Worm (Caenorhabditis elegans) whole organism, L1 larva: ENCODE data around the gene vdac-1.

ENCODE experiments used
- F16B12.6 ChIP-seq: fragments of 150-350 bp; optimal IDR thresholded peaks from 2 replicates; lab custom pipeline; 2014; ENCODE audit warnings: missing biosample characterization, missing genetic modification characterization
- aly-2 ChIP-seq: fragments of 150-350 bp; optimal IDR thresholded peaks from 2 replicates; lab custom pipeline; 2014; ENCODE audit warnings: missing biosample characterization, missing genetic modification characterization
- blmp-1 ChIP-seq: fragments of 150-350 bp; optimal IDR thresholded peaks from 2 replicates; lab custom pipeline; 2014; ENCODE audit warnings: missing biosample characterization, missing genetic modification characterization
- ceh-63 ChIP-seq: fragments of 200-800 bp; sonication (Bioruptor generic); optimal IDR thresholded peaks from 2 replicates; lab custom pipeline; 2018; ENCODE audit warnings: mild to moderate bottlenecking, missing genetic modification characterization, missing compliant biosample characterization
- ceh-82 ChIP-seq, 3 experiments: fragments of 150-350 bp in 1 of 3; sonication (generic microtip) in 2 of 3; optimal IDR thresholded peaks; 2 replicates each; lab custom pipeline; 2014 to 2017; ENCODE audit warnings: missing biosample characterization in 3 of 3, missing genetic modification characterization in 3 of 3
- ceh-90 ChIP-seq: sonication (generic microtip); optimal IDR thresholded peaks from 2 replicates; lab custom pipeline; 2016; ENCODE audit warnings: missing genetic modification characterization, missing compliant biosample characterization
- ces-1 ChIP-seq: fragments of 150-350 bp; optimal IDR thresholded peaks from 2 replicates; lab custom pipeline; 2014; ENCODE audit warnings: missing biosample characterization, missing genetic modification reagents, missing genetic modification characterization
- dpl-1 ChIP-seq, 3 experiments: fragments of 150-350 bp in 2 of 3; sonication (generic microtip) in 1 of 3; optimal IDR thresholded peaks; 2 replicates each; lab custom pipeline; 2014 to 2017; ENCODE audit warnings: missing biosample characterization in 3 of 3, missing genetic modification characterization in 3 of 3, missing genetic modification reagents in 3 of 3
- efl-1 ChIP-seq, 4 experiments: fragments of 150-350 bp; optimal IDR thresholded peaks in 3 of 4; peaks in 1 of 4; 1 replicate in 1 of 4; 2 replicates in 3 of 4; lab custom pipeline; 2014; ENCODE audit warnings: missing biosample characterization in 2 of 4, missing genetic modification characterization in 2 of 4, missing genetic modification reagents in 2 of 4
- elt-2 ChIP-seq: sonication (generic microtip); optimal IDR thresholded peaks from 2 replicates; lab custom pipeline; 2016; ENCODE audit warnings: missing genetic modification characterization, mild to moderate bottlenecking, inconsistent platforms, missing compliant biosample characterization, missing genetic modification reagents
- elt-3 ChIP-seq, 6 experiments: fragments of 150-350 bp in 1 of 6; sonication (generic microtip); optimal IDR thresholded peaks; 2 replicates each; lab custom pipeline; 2017 to 2018; ENCODE audit warnings: missing biosample characterization in 6 of 6, missing genetic modification characterization in 6 of 6, inconsistent platforms in 1 of 6
- fkh-10 ChIP-seq: sonication (generic microtip); optimal IDR thresholded peaks from 2 replicates; lab custom pipeline; 2017; ENCODE audit warnings: missing biosample characterization, missing genetic modification reagents, missing genetic modification characterization
- fos-1 ChIP-seq: fragments of 150-350 bp; optimal IDR thresholded peaks from 2 replicates; lab custom pipeline; 2014; ENCODE audit warnings: missing biosample characterization, missing genetic modification characterization
- hlh-4 ChIP-seq: sonication (generic microtip); optimal IDR thresholded peaks from 2 replicates; lab custom pipeline; 2016; ENCODE audit warnings: mild to moderate bottlenecking, missing genetic modification characterization, missing compliant biosample characterization
- irx-1 ChIP-seq: sonication (generic microtip); optimal IDR thresholded peaks from 2 replicates; lab custom pipeline; 2016; ENCODE audit warnings: missing genetic modification characterization, missing compliant biosample characterization
- lin-13 ChIP-seq: fragments of 150-350 bp; optimal IDR thresholded peaks from 2 replicates; lab custom pipeline; 2014; ENCODE audit warnings: missing biosample characterization, missing genetic modification reagents, missing genetic modification characterization
- lin-14 ChIP-seq: fragments of 200-800 bp; sonication (Bioruptor generic); optimal IDR thresholded peaks from 2 replicates; lab custom pipeline; 2018; ENCODE audit warnings: mild to moderate bottlenecking, missing genetic modification characterization, moderate library complexity, missing compliant biosample characterization
- lin-35 ChIP-seq, 2 experiments: fragments of 150-350 bp; optimal IDR thresholded peaks; 2 replicates each; lab custom pipeline; 2014; ENCODE audit warnings: missing biosample characterization in 2 of 2, missing genetic modification characterization in 2 of 2, missing genetic modification reagents in 2 of 2
- lin-39 ChIP-seq: fragments of 150-350 bp; optimal IDR thresholded peaks from 2 replicates; lab custom pipeline; 2014; ENCODE audit warnings: missing biosample characterization, missing genetic modification reagents, missing genetic modification characterization
- lsy-2 ChIP-seq, 2 experiments: fragments of 150-350 bp; optimal IDR thresholded peaks; 2 replicates each; lab custom pipeline; 2014; ENCODE audit warnings: missing biosample characterization in 2 of 2, missing genetic modification characterization in 2 of 2
- mep-1 ChIP-seq: fragments of 150-350 bp; optimal IDR thresholded peaks from 2 replicates; lab custom pipeline; 2014; ENCODE audit warnings: missing biosample characterization, missing genetic modification characterization
- nhr-12 ChIP-seq: sonication (generic microtip); optimal IDR thresholded peaks from 2 replicates; lab custom pipeline; 2017; ENCODE audit warnings: missing biosample characterization, missing genetic modification characterization
- nhr-19 ChIP-seq: fragments of 200-800 bp; sonication (Bioruptor generic); conservative IDR thresholded peaks from 2 replicates; pipeline ENCODE4 v1.3.6; 2022; ENCODE audit warnings: missing genetic modification characterization, missing compliant biosample characterization
- nhr-20 ChIP-seq: sonication (generic microtip); optimal IDR thresholded peaks from 2 replicates; lab custom pipeline; 2016; ENCODE audit warnings: mild to moderate bottlenecking, missing genetic modification characterization, missing compliant biosample characterization
- nhr-47 ChIP-seq: sonication (generic microtip); optimal IDR thresholded peaks from 2 replicates; lab custom pipeline; 2016; ENCODE audit warnings: mild to moderate bottlenecking, missing genetic modification characterization, moderate library complexity, missing compliant biosample characterization
- nhr-71 ChIP-seq: sonication (generic microtip); optimal IDR thresholded peaks from 2 replicates; lab custom pipeline; 2016; ENCODE audit warnings: mild to moderate bottlenecking, missing genetic modification characterization, moderate library complexity, missing compliant biosample characterization
- nhr-76 ChIP-seq: sonication (generic microtip); optimal IDR thresholded peaks from 2 replicates; lab custom pipeline; 2017; ENCODE audit warnings: missing biosample characterization, missing genetic modification characterization
- nhr-84 ChIP-seq: sonication (generic microtip); optimal IDR thresholded peaks from 2 replicates; lab custom pipeline; 2017; ENCODE audit warnings: missing biosample characterization, missing genetic modification characterization
- nhr-85 ChIP-seq: sonication (generic microtip); peaks from one replicate; lab custom pipeline; 2016; ENCODE audit warnings: missing genetic modification characterization, inconsistent platforms, missing compliant biosample characterization
- pax-3 ChIP-seq: fragments of 200-800 bp; sonication (Bioruptor generic); optimal IDR thresholded peaks from 2 replicates; lab custom pipeline; 2018; ENCODE audit warnings: mild to moderate bottlenecking, missing genetic modification characterization, moderate library complexity, missing compliant biosample characterization
- rnt-1 ChIP-seq: sonication (generic microtip); optimal IDR thresholded peaks from 2 replicates; lab custom pipeline; 2016; ENCODE audit warnings: mild to moderate bottlenecking, missing genetic modification characterization, moderate library complexity, missing compliant biosample characterization
- snpc-4 ChIP-seq: fragments of 150-350 bp; optimal IDR thresholded peaks from 2 replicates; lab custom pipeline; 2014; ENCODE audit warnings: missing biosample characterization, missing genetic modification characterization
- snu-23 ChIP-seq: sonication (generic microtip); optimal IDR thresholded peaks from 2 replicates; lab custom pipeline; 2016; ENCODE audit warnings: missing genetic modification characterization, missing compliant biosample characterization
- unc-86 ChIP-seq: sonication (generic microtip); optimal IDR thresholded peaks from 2 replicates; lab custom pipeline; 2016; ENCODE audit warnings: missing genetic modification characterization, missing compliant biosample characterization
- vab-15 ChIP-seq: sonication (generic microtip); optimal IDR thresholded peaks from 2 replicates; lab custom pipeline; 2017; ENCODE audit warnings: missing genotype, mild to moderate bottlenecking, missing genetic modification characterization, missing compliant biosample characterization
- zip-4 ChIP-seq: fragments of 200-800 bp; sonication (Bioruptor generic); optimal IDR thresholded peaks from 2 replicates; lab custom pipeline; 2018; ENCODE audit warnings: mild to moderate bottlenecking, missing genetic modification characterization, moderate library complexity, missing compliant biosample characterization

vdac-1 gene

DNA sequence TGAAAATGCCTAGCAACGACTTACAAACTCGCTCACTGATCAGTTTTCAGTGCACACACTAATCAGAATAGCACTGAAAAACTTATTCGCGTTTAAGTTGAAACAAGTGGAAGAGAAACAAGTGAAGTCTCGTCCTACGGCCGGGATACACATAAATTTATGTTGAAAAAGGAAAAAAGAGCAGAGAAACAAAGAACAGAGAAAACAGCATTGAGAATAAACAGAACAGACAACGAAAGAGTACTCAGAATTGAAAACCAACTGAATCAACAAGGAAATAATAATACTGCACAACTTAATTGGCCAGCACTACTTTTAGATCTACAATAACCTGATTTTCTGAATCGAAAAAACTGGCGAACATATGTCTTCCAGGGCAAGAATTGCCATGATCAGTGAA is 46.7 kb upstream of the vdac-1 start, which contains the start of gene F49E8.6 (continued):
- peak; percentile 19 for TF ChIP-seq nhr-71
- TF ChIP-seq lsy-2 (tag; optimal IDR thresholded peaks at IDR 0.05; lab: Kevin White, UChicago): peak in 1 of 2 experiments; percentile 33
- no peak for TF ChIP-seq nhr-84 (tag; lab: Kevin White, UChicago)
- no peak for TF ChIP-seq fos-1 (tag; lab: Kevin White, UChicago)
- no peak for TF ChIP-seq nhr-12
- TF ChIP-seq rnt-1 (tag; lab: Kevin White, UChicago): no peak
- peak in 1 of 3 experiments; percentile 2 for TF ChIP-seq dpl-1 (GFP tag; optimal IDR thresholded peaks at IDR 0.05; lab: Kevin White, UChicago)
- no peak for TF ChIP-seq nhr-85 (tag; lab: Kevin White, UChicago)

DNA sequence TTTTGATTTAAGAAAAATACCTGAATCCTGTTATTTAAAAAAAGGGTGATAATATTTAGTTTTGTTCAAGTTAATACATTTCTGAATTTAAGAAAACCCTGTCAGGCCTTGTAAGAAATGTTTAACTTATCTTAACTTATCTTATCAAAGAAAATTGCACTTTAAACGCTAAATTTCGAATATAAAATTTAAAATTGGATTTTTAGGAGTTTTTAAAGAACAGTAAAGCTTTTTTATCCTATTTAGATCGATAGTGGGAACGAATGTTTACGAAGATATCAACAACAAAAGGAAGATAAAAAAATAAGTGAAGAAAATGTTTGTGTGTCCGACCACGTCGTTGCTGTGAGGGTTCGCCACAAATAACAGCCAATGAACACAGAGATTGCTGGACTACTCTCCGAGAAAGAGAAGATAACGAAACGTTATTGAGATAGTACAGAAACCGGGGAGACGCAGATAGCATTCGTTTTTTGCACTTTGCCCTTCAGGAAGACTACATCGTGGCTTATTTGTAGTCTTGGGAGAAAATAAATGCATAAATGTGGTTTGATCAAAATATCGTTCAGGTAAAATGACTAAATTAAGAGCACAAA is 45.4 kb upstream of the vdac-1 start, which contains the start of gene dif-1:
Gene dif-1 (minus strand): TSS at position 51 of the 596 bp plus-strand sequence.
- no peak for TF ChIP-seq aly-2 (tag; lab: Kevin White, UChicago)
- no peak; the same call in 1 of the 2 replicates for TF ChIP-seq nhr-19 (GFP tag; lab: Robert Waterston, UW)
- no peak for TF ChIP-seq fos-1 (tag; lab: Kevin White, UChicago)
- TF ChIP-seq ceh-63 (GFP tag; lab: Kevin White, UChicago): no peak
- TF ChIP-seq elt-2: peak; percentile 65
- TF ChIP-seq fkh-10: no peak
- peak in 2 of 6 experiments; percentile 23 to 35 for TF ChIP-seq elt-3 (tag; optimal IDR thresholded peaks at IDR 0.05; lab: Kevin White, UChicago)
- TF ChIP-seq nhr-47: no peak
- no peak for TF ChIP-seq ces-1 (GFP tag; lab: Kevin White, UChicago)
- no peak for TF ChIP-seq snpc-4 (tag; lab: Kevin White, UChicago)
- TF ChIP-seq rnt-1 (tag; lab: Kevin White, UChicago): peak; percentile 31
- TF ChIP-seq dpl-1 (GFP tag; optimal IDR thresholded peaks at IDR 0.05; lab: Kevin White, UChicago): no peak
- TF ChIP-seq lin-35 (GFP tag; optimal IDR thresholded peaks at IDR 0.05; lab: Kevin White, UChicago): peak in 1 of 2 experiments; percentile 54
- peak in 1 of 2 experiments; percentile 26 for TF ChIP-seq lsy-2 (tag; optimal IDR thresholded peaks at IDR 0.05; lab: Kevin White, UChicago)
- peak; percentile 73 for TF ChIP-seq lin-14
- peak; percentile 4 to 7 for TF ChIP-seq efl-1 (optimal IDR thresholded peaks at IDR 0.05; lab: Kevin White, UChicago)
- peak in 1 of 2 experiments; percentile 13 for TF ChIP-seq efl-1 (GFP tag; optimal IDR thresholded peaks at IDR 0.05 in 1 of 2; lab: Kevin White, UChicago)
- peak; percentile 30 for TF ChIP-seq nhr-71
- no peak for TF ChIP-seq pax-3 (tag; lab: Kevin White, UChicago)
- no peak for TF ChIP-seq zip-4
- TF ChIP-seq ceh-90 (tag; lab: Kevin White, UChicago): no peak
- no peak for TF ChIP-seq nhr-76 (tag; lab: Kevin White, UChicago)
- TF ChIP-seq F16B12.6: peak; percentile 4
- peak; percentile 5 for TF ChIP-seq mep-1 (tag; lab: Kevin White, UChicago)
- no peak for TF ChIP-seq hlh-4 (tag; lab: Kevin White, UChicago)
- peak; percentile 48 for TF ChIP-seq nhr-20
- TF ChIP-seq unc-86 (tag; lab: Kevin White, UChicago): no peak
- TF ChIP-seq snu-23 (GFP tag; lab: Kevin White, UChicago): peak; percentile 58
- no peak for TF ChIP-seq vab-15
- no peak for TF ChIP-seq lin-13 (GFP tag; lab: Kevin White, UChicago)
- no peak for TF ChIP-seq lin-39 (tag; lab: Kevin White, UChicago)
- TF ChIP-seq ceh-82 (tag; optimal IDR thresholded peaks at IDR 0.05; lab: Kevin White, UChicago): no peak
- TF ChIP-seq blmp-1 (tag; lab: Kevin White, UChicago): peak; percentile 56
- TF ChIP-seq, all 84 proteins: peak for 13

DNA sequence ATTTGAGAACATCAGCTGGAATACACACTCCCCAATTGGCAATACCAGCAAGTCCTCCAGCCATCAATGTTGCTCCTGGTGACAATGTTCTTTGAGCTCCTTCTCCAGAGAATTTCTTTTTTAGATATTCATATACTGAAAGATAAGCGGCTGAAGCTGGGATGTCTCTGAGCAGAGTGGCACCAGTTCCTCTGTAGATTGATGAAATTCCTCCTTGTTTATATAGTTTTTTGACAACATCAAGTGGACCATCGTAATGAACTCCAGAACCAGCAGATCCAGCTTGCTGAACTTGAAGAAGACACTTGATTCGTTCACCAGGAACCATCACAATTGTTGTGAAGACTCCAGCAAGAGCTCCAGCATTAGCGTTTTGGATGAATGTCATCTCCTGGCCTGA is 44.4 kb upstream of the vdac-1 start:
- no peak for TF ChIP-seq hlh-4 (tag; lab: Kevin White, UChicago)
- no peak for TF ChIP-seq irx-1 (tag; lab: Kevin White, UChicago)
